Fruit fly (Drosophila melanogaster) whole organism, prepupa: Measurements from ENCODE around the gene awd.

Source experiments
- Blimp-1 ChIP-seq: fragments of 200-800 bp; sonication (Bioruptor generic); optimal IDR thresholded peaks from 3 replicates; lab custom pipeline; 2017; ENCODE audit warnings: missing biosample characterization, missing genetic modification characterization, mild to moderate bottlenecking, moderate library complexity, missing genetic modification reagents
- CG10631 ChIP-seq: fragments of 200-800 bp; sonication (Bioruptor generic); optimal IDR thresholded peaks from 2 replicates; lab custom pipeline; 2016; ENCODE audit warnings: missing biosample characterization, missing genetic modification characterization
- CG10669 ChIP-seq: fragments of 200-800 bp; sonication (Bioruptor generic); optimal IDR thresholded peaks from 3 replicates; lab custom pipeline; 2018; ENCODE audit warnings: missing biosample characterization, mild to moderate bottlenecking, missing genetic modification characterization, moderate library complexity
- CG11902 ChIP-seq: fragments of 200-800 bp; sonication (Bioruptor generic); optimal IDR thresholded peaks from 3 replicates; lab custom pipeline; 2016; ENCODE audit warnings: missing biosample characterization, missing genetic modification characterization
- CG15336 ChIP-seq: fragments of 200-800 bp; sonication (Bioruptor generic); IDR thresholded peaks from 2 replicates; pipeline ENCODE4 v1.3.6; 2022; ENCODE audit warnings: missing biosample characterization, missing genetic modification characterization
- CG1621 ChIP-seq: fragments of 200-800 bp; sonication (Bioruptor generic); optimal IDR thresholded peaks from 3 replicates; lab custom pipeline; 2018; ENCODE audit warnings: missing biosample characterization, mild to moderate bottlenecking, missing genetic modification characterization
- CG16779 ChIP-seq: fragments of 200-800 bp; sonication (Bioruptor generic); optimal IDR thresholded peaks from 3 replicates; lab custom pipeline; 2017; ENCODE audit warnings: missing biosample characterization, mild to moderate bottlenecking, missing genetic modification characterization
- CG3032 ChIP-seq: fragments of 200-800 bp; optimal IDR thresholded peaks from 2 replicates; lab custom pipeline; 2019; ENCODE audit warnings: missing biosample characterization, mild to moderate bottlenecking, missing genetic modification characterization, moderate library complexity
- CG32006 ChIP-seq: fragments of 200-800 bp; sonication (Bioruptor generic); optimal IDR thresholded peaks from 3 replicates; lab custom pipeline; 2017; ENCODE audit warnings: missing biosample characterization, mild to moderate bottlenecking, missing genetic modification characterization
- CG34406 ChIP-seq: fragments of 200-800 bp; sonication (Bioruptor generic); optimal IDR thresholded peaks from 3 replicates; lab custom pipeline; 2016; ENCODE audit warnings: missing biosample characterization, missing genetic modification characterization
- CG3919 ChIP-seq: fragments of 200-800 bp; sonication (Bioruptor generic); optimal IDR thresholded peaks from 3 replicates; lab custom pipeline; 2016; ENCODE audit warnings: missing biosample characterization, missing genetic modification characterization
- CG4318 ChIP-seq: fragments of 200-800 bp; sonication (Bioruptor generic); optimal IDR thresholded peaks from 3 replicates; lab custom pipeline; 2017; ENCODE audit warnings: missing biosample characterization, mild to moderate bottlenecking, missing genetic modification characterization
- CG6163 ChIP-seq: fragments of 200-800 bp; sonication (Bioruptor generic); IDR thresholded peaks from 3 replicates; pipeline ENCODE4 v1.3.6; 2022; ENCODE audit warnings: missing biosample characterization, missing genetic modification characterization
- CG6276 ChIP-seq: fragments of 200-800 bp; sonication (Bioruptor generic); optimal IDR thresholded peaks from 2 replicates; lab custom pipeline; 2017; ENCODE audit warnings: missing biosample characterization, mild to moderate bottlenecking, missing genetic modification characterization
- CG6808 ChIP-seq: fragments of 200-800 bp; sonication (Bioruptor generic); optimal IDR thresholded peaks from 3 replicates; lab custom pipeline; 2017; ENCODE audit warnings: missing biosample characterization, missing genetic modification characterization, mild to moderate bottlenecking, moderate library complexity, missing genetic modification reagents
- CG7368 ChIP-seq: fragments of 200-800 bp; sonication (Bioruptor generic); optimal IDR thresholded peaks from 3 replicates; lab custom pipeline; 2016; ENCODE audit warnings: missing biosample characterization, missing genetic modification characterization
- CG8119 ChIP-seq: fragments of 200-800 bp; sonication (Bioruptor generic); IDR thresholded peaks from 3 replicates; pipeline ENCODE4 v1.3.6; 2022; ENCODE audit warnings: missing biosample characterization, missing genetic modification characterization
- CG8319 ChIP-seq: fragments of 200-800 bp; sonication (Bioruptor generic); optimal IDR thresholded peaks from 3 replicates; lab custom pipeline; 2016; ENCODE audit warnings: missing biosample characterization, missing genetic modification characterization
- Eip75B ChIP-seq: fragments of 200-800 bp; sonication (Bioruptor generic); optimal IDR thresholded peaks from 3 replicates; lab custom pipeline; 2016; ENCODE audit warnings: missing biosample characterization, missing genetic modification characterization
- Eip78C ChIP-seq: fragments of 200-800 bp; sonication (Bioruptor generic); peaks from one replicate; lab custom pipeline; 2016; ENCODE audit warnings: missing biosample characterization, missing genetic modification characterization
- Eip93F ChIP-seq: fragments of 200-800 bp; sonication (Bioruptor generic); optimal IDR thresholded peaks from 2 replicates; lab custom pipeline; 2016; ENCODE audit warnings: missing biosample characterization, mild to moderate bottlenecking, missing genetic modification characterization
- Hr38 ChIP-seq: sonication (Bioruptor generic); optimal IDR thresholded peaks from 2 replicates; lab custom pipeline; 2016; ENCODE audit warnings: missing biosample characterization, missing genetic modification characterization
- Hr4 ChIP-seq: fragments of 200-800 bp; sonication (Bioruptor generic); optimal IDR thresholded peaks from 3 replicates; lab custom pipeline; 2016; ENCODE audit warnings: missing biosample characterization, missing genetic modification characterization
- Lpt ChIP-seq: fragments of 200-800 bp; sonication (Bioruptor generic); optimal IDR thresholded peaks from 3 replicates; lab custom pipeline; 2016; ENCODE audit warnings: missing biosample characterization, missing genetic modification characterization
- OdsH ChIP-seq: fragments of 200-800 bp; sonication (Bioruptor generic); optimal IDR thresholded peaks from 3 replicates; lab custom pipeline; 2016; ENCODE audit warnings: missing biosample characterization, missing genetic modification characterization
- Sox102F ChIP-seq: fragments of 200-800 bp; sonication (Bioruptor generic); optimal IDR thresholded peaks from 2 replicates; lab custom pipeline; 2016; ENCODE audit warnings: missing biosample characterization, mild to moderate bottlenecking, missing genetic modification characterization
- Sox14 ChIP-seq: fragments of 200-800 bp; sonication (Bioruptor generic); optimal IDR thresholded peaks from 3 replicates; lab custom pipeline; 2016; ENCODE audit warnings: missing biosample characterization, missing genetic modification characterization
- Sox15 ChIP-seq: fragments of 200-800 bp; sonication (Bioruptor generic); optimal IDR thresholded peaks from 3 replicates; lab custom pipeline; 2016; ENCODE audit warnings: missing biosample characterization, missing genetic modification characterization
- achi ChIP-seq: fragments of 200-800 bp; sonication (Bioruptor generic); optimal IDR thresholded peaks from 3 replicates; lab custom pipeline; 2016; ENCODE audit warnings: missing biosample characterization, missing genetic modification characterization
- acj6 ChIP-seq: fragments of 200-800 bp; sonication (Bioruptor generic); optimal IDR thresholded peaks from 3 replicates; lab custom pipeline; 2016; ENCODE audit warnings: missing biosample characterization, missing genetic modification characterization
- cyc ChIP-seq: fragments of 200-800 bp; sonication (Bioruptor generic); optimal IDR thresholded peaks from 3 replicates; lab custom pipeline; 2016; ENCODE audit warnings: missing biosample characterization, missing genetic modification characterization
- dac ChIP-seq: fragments of 200-800 bp; sonication (Bioruptor generic); optimal IDR thresholded peaks from 2 replicates; lab custom pipeline; 2017; ENCODE audit warnings: missing biosample characterization, mild to moderate bottlenecking, missing genetic modification characterization
- dsx ChIP-seq: fragments of 200-800 bp; optimal IDR thresholded peaks from 3 replicates; lab custom pipeline; 2019; ENCODE audit warnings: missing biosample characterization, mild to moderate bottlenecking, missing genetic modification characterization, moderate library complexity; ENCODE audit not compliant: poor library complexity, severe bottlenecking
- fd59A ChIP-seq: fragments of 200-800 bp; sonication (Bioruptor generic); optimal IDR thresholded peaks from 2 replicates; lab custom pipeline; 2017; ENCODE audit warnings: missing biosample characterization, mild to moderate bottlenecking, missing genetic modification characterization, missing genetic modification reagents
- fd85E ChIP-seq: fragments of 200-800 bp; sonication (Bioruptor generic); optimal IDR thresholded peaks from 3 replicates; lab custom pipeline; 2016; ENCODE audit warnings: missing biosample characterization, missing genetic modification characterization
- fkh ChIP-seq: fragments of 200-800 bp; sonication (Bioruptor generic); optimal IDR thresholded peaks from 3 replicates; lab custom pipeline; 2017; ENCODE audit warnings: missing biosample characterization, mild to moderate bottlenecking, missing genetic modification characterization, moderate library complexity
- lz ChIP-seq: fragments of 200-800 bp; sonication (Bioruptor generic); optimal IDR thresholded peaks from 3 replicates; lab custom pipeline; 2016; ENCODE audit warnings: missing biosample characterization, missing genetic modification characterization
- net ChIP-seq: fragments of 200-800 bp; sonication (Bioruptor generic); optimal IDR thresholded peaks from 3 replicates; lab custom pipeline; 2016; ENCODE audit warnings: missing biosample characterization, missing genetic modification characterization
- pdm3 ChIP-seq: fragments of 200-800 bp; sonication (Bioruptor generic); optimal IDR thresholded peaks from 3 replicates; lab custom pipeline; 2016; ENCODE audit warnings: missing biosample characterization, missing genetic modification characterization
- salr ChIP-seq, 2 experiments: fragments of 200-800 bp; sonication (Bioruptor generic); optimal IDR thresholded peaks; 3 replicates each; lab custom pipeline; 2016 to 2018; ENCODE audit warnings: missing biosample characterization in 2 of 2, missing genetic modification characterization in 2 of 2, mild to moderate bottlenecking in 1 of 2
- ss ChIP-seq, 2 experiments: fragments of 200-800 bp; sonication (Bioruptor generic); optimal IDR thresholded peaks; 2 replicates in 1 of 2; 3 replicates in 1 of 2; lab custom pipeline; 2017 to 2018; ENCODE audit warnings: mild to moderate bottlenecking in 2 of 2, missing biosample characterization in 2 of 2, missing genetic modification characterization in 2 of 2, moderate library complexity in 1 of 2
- svp ChIP-seq: fragments of 200-800 bp; sonication (Bioruptor generic); peaks from one replicate; lab custom pipeline; 2016; ENCODE audit warnings: missing biosample characterization, missing genetic modification characterization
- topi ChIP-seq: fragments of 200-800 bp; sonication (Bioruptor generic); optimal IDR thresholded peaks from 3 replicates; lab custom pipeline; 2016; ENCODE audit warnings: missing biosample characterization, missing genetic modification characterization

Gene awd

dm6 chr3R:31724580-31725320, 21.1 kb downstream of the awd start (continued):
- no peak for TF ChIP-seq CG6276 (GFP tag; lab: Kevin White, UChicago)
- TF ChIP-seq lz (GFP tag; lab: Kevin White, UChicago), result no peak
- TF ChIP-seq ss (GFP tag; optimal IDR thresholded peaks at IDR 0.05; lab: Kevin White, UChicago), result no peak
- TF ChIP-seq CG8319 (GFP tag; lab: Kevin White, UChicago), result no peak
- no peak for TF ChIP-seq Sox14 (GFP tag; lab: Kevin White, UChicago)
- peak; percentile 4; the same call in 1 of the 2 replicates for TF ChIP-seq CG15336 (GFP tag; lab: Robert Waterston, UW)
- TF ChIP-seq CG32006 (GFP tag; lab: Kevin White, UChicago), result no peak
- no peak for TF ChIP-seq CG10669
- no peak for TF ChIP-seq achi (GFP tag; lab: Kevin White, UChicago)
- TF ChIP-seq Sox102F (GFP tag; lab: Kevin White, UChicago), result peak; percentile 35
- no peak for TF ChIP-seq CG4318 (GFP tag; lab: Kevin White, UChicago)
- peak; percentile 8 for TF ChIP-seq CG10631 (GFP tag; lab: Kevin White, UChicago)
- no peak for TF ChIP-seq Blimp-1
- no peak for TF ChIP-seq cyc (GFP tag; lab: Kevin White, UChicago)
- TF ChIP-seq CG1621 (tag; lab: Kevin White, UChicago), result no peak
- TF ChIP-seq, all 60 proteins: peak for 23

- TF ChIP-seq CG11902 (GFP tag; lab: Kevin White, UChicago), result no peak
- TF ChIP-seq Eip78C (GFP tag; lab: Kevin White, UChicago), result peak; percentile 83
- TF ChIP-seq CG6276 (GFP tag; lab: Kevin White, UChicago), result peak; percentile 27
- TF ChIP-seq CG10631 (GFP tag; lab: Kevin White, UChicago), result peak; percentile 32
- TF ChIP-seq salr (GFP tag; optimal IDR thresholded peaks at IDR 0.05; lab: Kevin White, UChicago), result peak in 1 of 2 experiments; percentile 62
- peak; percentile 25 for TF ChIP-seq pdm3 (GFP tag; lab: Kevin White, UChicago)
- peak; percentile 34 for TF ChIP-seq Sox14 (GFP tag; lab: Kevin White, UChicago)
- TF ChIP-seq CG32006 (GFP tag; lab: Kevin White, UChicago), result peak; percentile 52
- peak; percentile 30; the same call in 1 of the 2 replicates for TF ChIP-seq CG15336 (GFP tag; lab: Robert Waterston, UW)
- TF ChIP-seq CG6163 (GFP tag; lab: Robert Waterston, UW), result peak; percentile 46; the same call in 2 of the 3 replicates
- peak; percentile 57 for TF ChIP-seq Hr4 (GFP tag; lab: Kevin White, UChicago)
- no peak for TF ChIP-seq CG1621 (tag; lab: Kevin White, UChicago)
- 0 out of 3 replicates have a peak, but pooled peaks have one; percentile 15 for TF ChIP-seq CG8119 (GFP tag; lab: Robert Waterston, UW)
- no peak for TF ChIP-seq Eip75B (GFP tag; lab: Kevin White, UChicago)
These were observed 21.7 kb downstream of the awd start for dm6 chr3R:31724136-31724535.

- no peak for TF ChIP-seq CG7368 (GFP tag; lab: Kevin White, UChicago)
- TF ChIP-seq topi (GFP tag; lab: Kevin White, UChicago), result no peak
- no peak for TF ChIP-seq net (GFP tag; lab: Kevin White, UChicago)
- TF ChIP-seq svp (GFP tag; lab: Kevin White, UChicago), result no peak
- peak; percentile 22 for TF ChIP-seq fd59A (GFP tag; lab: Kevin White, UChicago)
- no peak for TF ChIP-seq cyc (GFP tag; lab: Kevin White, UChicago)
- no peak for TF ChIP-seq Hr38 (GFP tag; lab: Kevin White, UChicago)
- peak; percentile 40 for TF ChIP-seq OdsH
- TF ChIP-seq dac (GFP tag; lab: Kevin White, UChicago), result peak; percentile 33
- TF ChIP-seq pdm3 (GFP tag; lab: Kevin White, UChicago), result peak; percentile 48
- peak; percentile 29 for TF ChIP-seq CG6808 (GFP tag; lab: Kevin White, UChicago)
- no peak for TF ChIP-seq CG11902 (GFP tag; lab: Kevin White, UChicago)
- no peak for TF ChIP-seq fd85E (GFP tag; lab: Kevin White, UChicago)
- TF ChIP-seq Eip93F (GFP tag; lab: Kevin White, UChicago), result no peak
- peak; percentile 51 for TF ChIP-seq CG3919 (GFP tag; lab: Kevin White, UChicago)
- TF ChIP-seq CG3032 (tag; lab: Kevin White, UChicago), result peak; percentile 9
- TF ChIP-seq CG4318 (GFP tag; lab: Kevin White, UChicago), result peak; percentile 51
- TF ChIP-seq achi (GFP tag; lab: Kevin White, UChicago), result peak; percentile 38
- TF ChIP-seq fkh (GFP tag; lab: Kevin White, UChicago), result peak; percentile 21
- TF ChIP-seq Sox15, result no peak
- no peak for TF ChIP-seq CG34406 (GFP tag; lab: Kevin White, UChicago)
- no peak for TF ChIP-seq Sox102F (GFP tag; lab: Kevin White, UChicago)
- peak; percentile 36 for TF ChIP-seq Eip75B (GFP tag; lab: Kevin White, UChicago)
- TF ChIP-seq dsx (GFP tag; lab: Kevin White, UChicago), result no peak
- peak; percentile 20 for TF ChIP-seq CG16779
- no peak for TF ChIP-seq Lpt (GFP tag; lab: Kevin White, UChicago)
- peak; percentile 34 for TF ChIP-seq acj6
These were observed 22.5 kb downstream of the awd start for dm6 chr3R:31723206-31723933.
